Worm (Caenorhabditis elegans) whole organism, young adult: Measurements from ENCODE around the gene Y105C5B.15.

Source experiments
- F52B5.7 ChIP-seq: sonication (generic microtip); optimal IDR thresholded peaks from 2 replicates; lab custom pipeline; 2016; ENCODE audit warnings: mild to moderate bottlenecking, missing genetic modification characterization, missing compliant biosample characterization
- Y79H2A.3 ChIP-seq: fragments of 200-800 bp; sonication (Bioruptor generic); conservative IDR thresholded peaks from 2 replicates; pipeline ENCODE4 v1.3.6; 2022; ENCODE audit warnings: missing genetic modification reagents, missing genetic modification characterization, missing compliant biosample characterization
- madf-3 ChIP-seq: fragments of 200-800 bp; sonication (Bioruptor generic); IDR thresholded peaks from 2 replicates; pipeline ENCODE4 v1.3.6; 2022; ENCODE audit warnings: missing genetic modification reagents, missing genetic modification characterization, missing compliant biosample characterization
- nhr-120 ChIP-seq: fragments of 200-800 bp; sonication (Bioruptor generic); IDR thresholded peaks from 2 replicates; pipeline ENCODE4 v1.3.6; 2022; ENCODE audit warnings: missing genetic modification characterization, missing compliant biosample characterization
- sea-2 ChIP-seq: fragments of 200-800 bp; sonication (Bioruptor generic); IDR thresholded peaks from 2 replicates; pipeline ENCODE4 v1.3.6; 2022; ENCODE audit warnings: missing genetic modification characterization, missing compliant biosample characterization

ce11 chrIV:15906059-15906632 lies 45.6 kb upstream of the Y105C5B.15 start, which contains the start of gene srv-15:
- TF ChIP-seq nhr-120 (no peak), sea-2 (GFP tag; lab: Robert Waterston, UW) (no peak), madf-3 (GFP tag; lab: Robert Waterston, UW) (no peak), F52B5.7 (tag; lab: Kevin White, UChicago) (no peak), Y79H2A.3 (GFP tag; lab: Robert Waterston, UW) (no peak)
